Fruit fly (Drosophila melanogaster): ENCODE results near the gene CG42588.
A peak's percentile ranks its signal among the peaks of the same experiment; 100 is the strongest.

Gene CG42588

DNA sequence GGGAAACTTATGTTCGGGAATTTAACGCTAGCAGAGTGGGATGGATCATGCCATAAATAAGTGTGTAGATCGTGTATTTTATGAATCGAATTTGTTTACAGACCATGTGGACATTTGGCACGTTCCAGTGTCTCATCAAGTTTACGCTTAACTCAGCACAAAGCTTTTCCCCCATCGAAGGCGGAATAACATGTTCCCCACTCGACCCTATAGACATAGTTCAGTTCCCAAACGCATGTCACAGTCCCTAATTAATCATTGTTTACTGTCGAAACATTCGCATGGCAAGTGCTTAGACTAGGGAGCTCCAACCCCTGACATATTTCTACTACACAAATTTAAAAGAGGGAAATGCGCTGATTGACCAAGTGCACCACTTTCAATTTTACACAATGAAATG is 27.4 kb downstream of the CG42588 start (continued):
- TF ChIP-seq az2 (GFP tag; optimal IDR thresholded peaks at IDR 0.05) (no peak), sug (tag; optimal IDR thresholded peaks at IDR 0.05) (no peak), CG10543 (GFP tag; optimal IDR thresholded peaks at IDR 0.05) (no peak), Bteb2 (GFP tag; optimal IDR thresholded peaks at IDR 0.05) (no peak), CG8281 (tag; optimal IDR thresholded peaks at IDR 0.05) (no peak), cas (GFP tag; IDR thresholded peaks at IDR 0.05) (no peak), CG17359 (tag; optimal IDR thresholded peaks at IDR 0.05) (no peak), ems (GFP tag; optimal IDR thresholded peaks at IDR 0.05) (no peak), CG12219 (GFP tag; optimal IDR thresholded peaks at IDR 0.05) (no peak), Oaz (GFP tag; IDR thresholded peaks at IDR 0.05) (no peak), CG2712 (tag; optimal IDR thresholded peaks at IDR 0.05) (no peak), CG10979 (tag; optimal IDR thresholded peaks at IDR 0.05) (no peak), sim (GFP tag; IDR thresholded peaks at IDR 0.05) (no peak), CG3065 (GFP tag; optimal IDR thresholded peaks at IDR 0.05) (no peak), CG6689 (GFP tag; IDR thresholded peaks at IDR 0.05) (no peak), CG7987 (GFP tag; optimal IDR thresholded peaks at IDR 0.05) (peak; percentile 53), CG11504 (tag; optimal IDR thresholded peaks at IDR 0.05) (no peak), twi (tag; optimal IDR thresholded peaks at IDR 0.05) (no peak), Spps (tag; optimal IDR thresholded peaks at IDR 0.05) (no peak), CG33557 (GFP tag; optimal IDR thresholded peaks at IDR 0.05) (peak; percentile 28), CG9609 (GFP tag; optimal IDR thresholded peaks at IDR 0.05) (no peak), CG10147 (GFP tag; optimal IDR thresholded peaks at IDR 0.05) (no peak), CG11695 (GFP tag; IDR thresholded peaks at IDR 0.05) (no peak), usp (GFP tag; optimal IDR thresholded peaks at IDR 0.05) (no peak), CG8290 (GFP tag; optimal IDR thresholded peaks at IDR 0.05) (no peak), CG8290 (tag; optimal IDR thresholded peaks at IDR 0.05) (peak in 1 of 2 experiments; percentile 33), gsb-n (tag; optimal IDR thresholded peaks at IDR 0.05) (no peak), ara (GFP tag; IDR thresholded peaks at IDR 0.05) (peak; percentile 48; the same call in 1 of the 2 replicates), Hr78 (GFP tag; optimal IDR thresholded peaks at IDR 0.05) (no peak), CoRest (tag; optimal IDR thresholded peaks at IDR 0.05) (no peak), tna (GFP tag; IDR thresholded peaks at IDR 0.05; ENCODE audit: partially characterized antibody) (no peak), Chrac-16 (GFP tag; optimal IDR thresholded peaks at IDR 0.05) (no peak), fu2 (GFP tag; optimal IDR thresholded peaks at IDR 0.05) (no peak), CG7786 (GFP tag; optimal IDR thresholded peaks at IDR 0.05) (no peak), gro (GFP tag; optimal IDR thresholded peaks at IDR 0.05) (no peak), CG10366 (GFP tag; IDR thresholded peaks at IDR 0.05) (no peak), run (tag; optimal IDR thresholded peaks at IDR 0.05) (no peak), CG10321 (GFP tag; IDR thresholded peaks at IDR 0.05) (no peak), CG9797 (GFP tag; optimal IDR thresholded peaks at IDR 0.05) (no peak), CG31224 (GFP tag; IDR thresholded peaks at IDR 0.05) (no peak), CG3726 (GFP tag; IDR thresholded peaks at IDR 0.05) (no peak), chif (GFP tag; optimal IDR thresholded peaks at IDR 0.05) (no peak)

DNA sequence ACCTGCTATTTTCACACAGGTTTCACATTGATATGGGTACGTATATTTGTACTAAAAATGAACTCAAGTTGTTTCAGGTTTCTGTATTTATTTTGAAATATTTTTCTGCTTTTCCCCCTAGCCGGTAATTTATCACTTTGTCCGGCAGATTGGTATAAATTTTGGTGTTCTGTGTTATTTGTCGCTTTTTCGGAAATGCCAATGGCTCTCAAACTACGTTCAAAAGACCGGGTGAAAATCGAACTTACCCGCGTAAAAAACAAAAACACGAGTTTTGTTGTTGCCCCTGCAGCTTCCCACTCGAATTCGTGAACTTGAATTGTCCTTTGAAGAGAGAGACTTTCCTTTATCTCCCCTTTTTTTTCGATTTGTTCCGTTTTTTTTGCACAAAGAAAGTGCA is 28.5 kb downstream of the CG42588 start:
- TF ChIP-seq CG6654 (GFP tag; optimal IDR thresholded peaks at IDR 0.05) (peak; percentile 94), MESR4 (GFP tag; optimal IDR thresholded peaks at IDR 0.05) (no peak)
